Worm (Caenorhabditis elegans) whole organism, L4 larva: ENCODE results near the gene set-2.

Experiments used
- F26F4.8 ChIP-seq: fragments of 200-800 bp; sonication (Bioruptor generic); conservative IDR thresholded peaks from 2 replicates; pipeline ENCODE4 v1.3.6; 2022; ENCODE audit warnings: missing genetic modification characterization, missing compliant biosample characterization
- F37D6.2 ChIP-seq: sonication (generic microtip); optimal IDR thresholded peaks from 2 replicates; lab custom pipeline; 2016; ENCODE audit warnings: mild to moderate bottlenecking, missing genetic modification characterization, missing compliant biosample characterization
- F44E2.7 ChIP-seq: fragments of 200-800 bp; sonication (Bioruptor generic); IDR thresholded peaks from 2 replicates; pipeline ENCODE4 v2.1.2; 2022; ENCODE audit warnings: missing genetic modification characterization, missing compliant biosample characterization
- T26A8.4 ChIP-seq: fragments of 200-800 bp; sonication (Bioruptor generic); IDR thresholded peaks from 2 replicates; pipeline ENCODE4 v1.3.6; 2022; ENCODE audit warnings: missing genetic modification characterization, missing compliant biosample characterization
- Y75B8A.6 ChIP-seq: fragments of 200-800 bp; sonication (Bioruptor generic); IDR thresholded peaks from 2 replicates; pipeline ENCODE4 v1.3.6; 2022; ENCODE audit warnings: missing genetic modification reagents, missing genetic modification characterization, missing compliant biosample characterization
- ZK337.2 ChIP-seq: fragments of 200-800 bp; sonication (Bioruptor generic); IDR thresholded peaks from 2 replicates; pipeline ENCODE4 v1.3.6; 2022; ENCODE audit warnings: missing genetic modification reagents, missing genetic modification characterization, missing compliant biosample characterization
- aha-1 ChIP-seq: fragments of 150-350 bp; peaks from one replicate; lab custom pipeline; 2014; ENCODE audit warnings: missing biosample characterization, missing genetic modification characterization
- aly-2 ChIP-seq: sonication (generic microtip); optimal IDR thresholded peaks from 2 replicates; lab custom pipeline; 2018; ENCODE audit warnings: missing biosample characterization, missing genetic modification characterization
- ceh-20 ChIP-seq: fragments of 200-800 bp; sonication (Bioruptor generic); IDR thresholded peaks from 2 replicates; pipeline ENCODE4 v1.3.6; 2022; ENCODE audit warnings: missing genetic modification reagents, missing genetic modification characterization, missing compliant biosample characterization
- ceh-28 ChIP-seq: fragments of 150-350 bp; optimal IDR thresholded peaks from 2 replicates; lab custom pipeline; 2014; ENCODE audit warnings: missing biosample characterization, missing genetic modification reagents, missing genetic modification characterization
- ceh-82 ChIP-seq: sonication (generic microtip); optimal IDR thresholded peaks from 2 replicates; lab custom pipeline; 2017; ENCODE audit warnings: missing biosample characterization, missing genetic modification characterization
- ces-1 ChIP-seq: fragments of 150-350 bp; sonication (generic microtip); optimal IDR thresholded peaks from 4 replicates; lab custom pipeline; 2014; ENCODE audit warnings: missing biosample characterization, missing genetic modification reagents, missing genetic modification characterization
- cey-2 ChIP-seq: sonication (generic microtip); optimal IDR thresholded peaks from 3 replicates; lab custom pipeline; 2017; ENCODE audit warnings: missing genetic modification characterization, mild to moderate bottlenecking, missing compliant biosample characterization, antibody characterized with exemption, borderline replicate concordance; ENCODE audit not compliant: insufficient read depth
- duxl-1 ChIP-seq: sonication (generic microtip); optimal IDR thresholded peaks from 2 replicates; lab custom pipeline; 2016; ENCODE audit warnings: mild to moderate bottlenecking, missing genetic modification characterization, moderate library complexity, missing compliant biosample characterization; ENCODE audit not compliant: poor library complexity
- dve-1 ChIP-seq: sonication (generic microtip); optimal IDR thresholded peaks from 2 replicates; lab custom pipeline; 2017; ENCODE audit warnings: antibody characterized with exemption, mild to moderate bottlenecking, missing genetic modification characterization, missing compliant biosample characterization; ENCODE audit not compliant: insufficient read depth
- egl-43 ChIP-seq: fragments of 200-800 bp; sonication (Bioruptor generic); IDR thresholded peaks from 2 replicates; pipeline ENCODE4 v1.3.6; 2022; ENCODE audit warnings: missing genetic modification reagents, missing genetic modification characterization, missing compliant biosample characterization
- fkh-10 ChIP-seq: fragments of 150-350 bp; optimal IDR thresholded peaks from 2 replicates; lab custom pipeline; 2014; ENCODE audit warnings: missing biosample characterization, missing genetic modification reagents, missing genetic modification characterization
- hif-1 ChIP-seq, 2 experiments: sonication (generic microtip); optimal IDR thresholded peaks; 2 replicates each; lab custom pipeline; 2016 to 2017; ENCODE audit warnings: missing compliant biosample characterization in 2 of 2, missing genetic modification characterization in 2 of 2, missing genetic modification reagents in 2 of 2, missing genotype in 2 of 2, mild to moderate bottlenecking in 1 of 2
- hlh-11 ChIP-seq: fragments of 200-800 bp; sonication (Bioruptor generic); optimal IDR thresholded peaks from 2 replicates; lab custom pipeline; 2018; ENCODE audit warnings: mild to moderate bottlenecking, missing genetic modification characterization, missing compliant biosample characterization
- hlh-30 ChIP-seq: sonication (generic microtip); optimal IDR thresholded peaks from 2 replicates; lab custom pipeline; 2017; ENCODE audit warnings: antibody characterized with exemption, mild to moderate bottlenecking, missing genetic modification characterization, missing compliant biosample characterization; ENCODE audit not compliant: insufficient read depth
- hmg-1.1 ChIP-seq: fragments of 200-800 bp; sonication (Bioruptor generic); IDR thresholded peaks from 2 replicates; pipeline ENCODE4 v1.3.6; 2022; ENCODE audit warnings: missing genetic modification reagents, missing genetic modification characterization, missing compliant biosample characterization
- lin-13 ChIP-seq: fragments of 150-350 bp; optimal IDR thresholded peaks from 2 replicates; lab custom pipeline; 2014; ENCODE audit warnings: missing biosample characterization, missing genetic modification reagents, missing genetic modification characterization
- lin-15B ChIP-seq: fragments of 150-350 bp; sonication (generic microtip); optimal IDR thresholded peaks from 3 replicates; lab custom pipeline; 2014; ENCODE audit warnings: missing biosample characterization, missing genetic modification characterization
- lin-29 ChIP-seq: fragments of 200-800 bp; sonication (Bioruptor generic); IDR thresholded peaks from 2 replicates; pipeline ENCODE4 v1.3.6; 2022; ENCODE audit warnings: missing genetic modification reagents, missing genetic modification characterization, missing compliant biosample characterization
- lin-38 ChIP-seq: fragments of 200-800 bp; sonication (Bioruptor generic); IDR thresholded peaks from 2 replicates; pipeline ENCODE4 v1.3.6; 2022; ENCODE audit warnings: missing genetic modification reagents, missing genetic modification characterization, missing compliant biosample characterization
- madf-5 ChIP-seq, 2 experiments: fragments of 200-800 bp; sonication (Bioruptor generic); IDR thresholded peaks; 2 replicates each; pipeline ENCODE4 v1.3.6; 2022; ENCODE audit warnings: missing compliant biosample characterization in 2 of 2, missing genetic modification characterization in 2 of 2
- mdl-1 ChIP-seq, 2 experiments: fragments of 150-350 bp in 1 of 2; sonication (generic microtip) in 1 of 2; optimal IDR thresholded peaks; 2 replicates each; lab custom pipeline; 2014 to 2017; ENCODE audit warnings: missing biosample characterization in 2 of 2, missing genetic modification characterization in 2 of 2
- mdt-29 ChIP-seq: fragments of 200-800 bp; sonication (Bioruptor generic); IDR thresholded peaks from 2 replicates; pipeline ENCODE4 v1.3.6; 2022; ENCODE audit warnings: missing genetic modification reagents, missing genetic modification characterization, missing compliant biosample characterization
- mep-1 ChIP-seq: fragments of 150-350 bp; sonication (generic microtip); optimal IDR thresholded peaks from 3 replicates; lab custom pipeline; 2014; ENCODE audit warnings: missing biosample characterization, missing genetic modification characterization
- mes-2 ChIP-seq: sonication (generic microtip); optimal IDR thresholded peaks from 2 replicates; lab custom pipeline; 2016; ENCODE audit warnings: missing genotype, mild to moderate bottlenecking, missing genetic modification characterization, missing compliant biosample characterization; ENCODE audit not compliant: poor library complexity, severe bottlenecking
- mxl-2 ChIP-seq: fragments of 200-800 bp; sonication (Bioruptor generic); conservative IDR thresholded peaks from 2 replicates; pipeline ENCODE4 v1.3.6; 2022; ENCODE audit warnings: missing genetic modification reagents, missing genetic modification characterization, missing compliant biosample characterization
- mxl-3 ChIP-seq: fragments of 200-800 bp; sonication (Bioruptor generic); optimal IDR thresholded peaks from 2 replicates; lab custom pipeline; 2018; ENCODE audit warnings: mild to moderate bottlenecking, missing genetic modification characterization, missing compliant biosample characterization
- nhr-10 ChIP-seq: fragments of 150-350 bp; optimal IDR thresholded peaks from 2 replicates; lab custom pipeline; 2014; ENCODE audit warnings: missing biosample characterization, missing genetic modification characterization
- nhr-102 ChIP-seq: sonication (generic microtip); optimal IDR thresholded peaks from 2 replicates; lab custom pipeline; 2016; ENCODE audit warnings: mild to moderate bottlenecking, missing genetic modification characterization, moderate library complexity, missing compliant biosample characterization
- nhr-28 ChIP-seq: fragments of 150-350 bp; optimal IDR thresholded peaks from 2 replicates; lab custom pipeline; 2014; ENCODE audit warnings: missing biosample characterization, missing genetic modification characterization
- nhr-41 ChIP-seq: fragments of 200-800 bp; sonication (Bioruptor generic); IDR thresholded peaks from 2 replicates; pipeline ENCODE4 v1.3.6; 2022; ENCODE audit warnings: missing genetic modification reagents, missing genetic modification characterization, missing compliant biosample characterization
- pha-4 ChIP-seq, 2 experiments: fragments of 150-350 bp in 1 of 2; fragments of 200-800 bp in 1 of 2; sonication (Bioruptor generic) in 1 of 2; IDR thresholded peaks in 1 of 2; optimal IDR thresholded peaks in 1 of 2; 2 replicates each; pipeline versions ENCODE4 v1.3.6 to Lab custom; 2014 to 2022; ENCODE audit warnings: missing genetic modification characterization in 2 of 2, missing genetic modification reagents in 2 of 2, missing biosample characterization in 1 of 2, missing compliant biosample characterization in 1 of 2
- rbr-2 ChIP-seq: sonication (generic microtip); optimal IDR thresholded peaks from 2 replicates; lab custom pipeline; 2016; ENCODE audit warnings: missing genotype, missing genetic modification characterization, missing compliant biosample characterization
- sdz-12 ChIP-seq: fragments of 200-800 bp; sonication (Bioruptor generic); optimal IDR thresholded peaks from 2 replicates; lab custom pipeline; 2018; ENCODE audit warnings: mild to moderate bottlenecking, missing genetic modification characterization, missing compliant biosample characterization
- set-16 ChIP-seq: fragments of 200-800 bp; sonication (Bioruptor generic); IDR thresholded peaks from 2 replicates; pipeline ENCODE4 v1.3.6; 2022; ENCODE audit warnings: missing genetic modification reagents, missing genetic modification characterization, missing compliant biosample characterization
- spr-1 ChIP-seq: sonication (generic microtip); optimal IDR thresholded peaks from 2 replicates; lab custom pipeline; 2016; ENCODE audit warnings: mild to moderate bottlenecking, missing genetic modification characterization, missing compliant biosample characterization
- tra-1 ChIP-seq: fragments of 200-800 bp; sonication (Bioruptor generic); IDR thresholded peaks from 2 replicates; pipeline ENCODE4 v1.3.6; 2022; ENCODE audit warnings: missing genetic modification reagents, missing genetic modification characterization, missing compliant biosample characterization
- unc-130 ChIP-seq: sonication (generic microtip); optimal IDR thresholded peaks from 2 replicates; lab custom pipeline; 2016; ENCODE audit warnings: missing genetic modification reagents, missing genetic modification characterization, missing compliant biosample characterization
- unc-62 ChIP-seq, 3 experiments: fragments of 150-350 bp in 1 of 3; sonication (generic microtip); optimal IDR thresholded peaks in 2 of 3; peaks in 1 of 3; 1 replicate in 1 of 3; 2 replicates in 2 of 3; lab custom pipeline; 2014 to 2017; ENCODE audit warnings: missing biosample characterization in 3 of 3, missing genetic modification characterization in 3 of 3, missing genetic modification reagents in 3 of 3, missing genotype in 1 of 3
- zfp-2 ChIP-seq: sonication (generic microtip); optimal IDR thresholded peaks from 2 replicates; lab custom pipeline; 2016; ENCODE audit warnings: mild to moderate bottlenecking, missing genetic modification characterization, missing compliant biosample characterization
- zfp-3 ChIP-seq: fragments of 200-800 bp; sonication (Bioruptor generic); conservative IDR thresholded peaks from 2 replicates; pipeline ENCODE4 v1.3.6; 2022; ENCODE audit warnings: missing genetic modification reagents, missing genetic modification characterization, missing compliant biosample characterization
- zip-11 ChIP-seq: fragments of 200-800 bp; sonication (Bioruptor generic); IDR thresholded peaks from 2 replicates; pipeline ENCODE4 v1.3.6; 2022; ENCODE audit warnings: missing genetic modification characterization, missing compliant biosample characterization

set-2 gene

DNA sequence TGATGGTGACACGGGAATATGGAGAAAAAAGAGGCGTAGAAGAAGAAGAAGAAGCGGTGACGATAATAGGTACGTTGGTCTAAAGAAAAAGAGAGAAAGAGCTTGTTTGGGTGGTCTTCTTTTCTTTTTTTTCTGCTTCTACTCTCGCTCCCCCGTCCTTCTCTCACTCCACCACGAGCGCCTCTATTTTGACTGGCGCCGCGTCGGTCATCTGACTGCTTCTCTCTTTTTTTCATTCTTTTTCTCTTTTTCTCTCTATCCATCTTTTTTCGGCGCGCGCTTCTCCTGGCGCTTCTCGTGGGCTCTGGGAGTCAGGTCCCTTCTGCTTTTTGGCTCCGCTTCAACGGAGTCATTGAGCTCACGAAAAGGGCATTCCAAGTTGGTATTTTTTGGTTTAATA lies 20.3 kb upstream of the set-2 start (continued):
- no peak for TF ChIP-seq pha-4 (GFP tag; IDR thresholded peaks at IDR 0.05; lab: Robert Waterston, UW)
- TF ChIP-seq pha-4 (tag; optimal IDR thresholded peaks at IDR 0.05; lab: Kevin White, UChicago) = no peak
- TF ChIP-seq dve-1 (tag; lab: Kevin White, UChicago) = peak; percentile 13
- TF ChIP-seq zfp-3 = no peak
- TF ChIP-seq hmg-1.1 = peak; percentile 68
- no peak for TF ChIP-seq nhr-102 (tag; lab: Kevin White, UChicago)
- TF ChIP-seq T26A8.4 (GFP tag; lab: Robert Waterston, UW) = no peak
- TF ChIP-seq aly-2 (tag; lab: Kevin White, UChicago) = no peak
- TF ChIP-seq mxl-3 (GFP tag; lab: Kevin White, UChicago) = no peak
- TF ChIP-seq nhr-41 (GFP tag; lab: Robert Waterston, UW) = no peak
- no peak for TF ChIP-seq F26F4.8 (GFP tag; lab: Robert Waterston, UW)
- no peak for TF ChIP-seq unc-130 (GFP tag; lab: Kevin White, UChicago)
- TF ChIP-seq ceh-20 (GFP tag; lab: Robert Waterston, UW) = no peak
- no peak for TF ChIP-seq mxl-2 (GFP tag; lab: Robert Waterston, UW)
- TF ChIP-seq nhr-10 (tag; lab: Kevin White, UChicago) = no peak
- TF ChIP-seq madf-5 (GFP tag; IDR thresholded peaks at IDR 0.05; lab: Robert Waterston, UW) = no peak
- 0 out of 2 replicates have a peak, but pooled peaks have one; percentile 26 for TF ChIP-seq lin-38 (GFP tag; lab: Robert Waterston, UW)
- TF ChIP-seq rbr-2 = peak; percentile 63
- peak; percentile 55 for TF ChIP-seq mep-1 (tag; lab: Kevin White, UChicago)
- peak; percentile 59 to 86 for TF ChIP-seq mdl-1 (tag; optimal IDR thresholded peaks at IDR 0.05; lab: Kevin White, UChicago)
- peak in 1 of 2 experiments; percentile 62 for TF ChIP-seq hif-1 (tag; optimal IDR thresholded peaks at IDR 0.05; lab: Kevin White, UChicago)
- no peak for TF ChIP-seq mdt-29
- TF ChIP-seq mes-2 = peak; percentile 25
- peak in 1 of 2 experiments; percentile 83 for TF ChIP-seq unc-62 (GFP tag; optimal IDR thresholded peaks at IDR 0.05 in 1 of 2; lab: Kevin White, UChicago)
- no peak for TF ChIP-seq unc-62 (tag; optimal IDR thresholded peaks at IDR 0.05; lab: Kevin White, UChicago)
- peak; percentile 56; the same call in 1 of the 2 replicates for TF ChIP-seq egl-43 (GFP tag; lab: Robert Waterston, UW)
- no peak for TF ChIP-seq cey-2 (tag; lab: Kevin White, UChicago)
- TF ChIP-seq hlh-30 (tag; lab: Kevin White, UChicago) = peak; percentile 97
- TF ChIP-seq ZK337.2 (GFP tag; lab: Robert Waterston, UW) = no peak
- TF ChIP-seq F37D6.2 (tag; lab: Kevin White, UChicago) = peak; percentile 7
- no peak for TF ChIP-seq ceh-28 (tag; lab: Kevin White, UChicago)
- TF ChIP-seq hlh-11 (tag; lab: Kevin White, UChicago) = peak; percentile 58
- TF ChIP-seq ces-1 (GFP tag; lab: Kevin White, UChicago) = no peak
- peak; percentile 23 for TF ChIP-seq fkh-10 (GFP tag; lab: Kevin White, UChicago)
- no peak for TF ChIP-seq lin-29 (GFP tag; lab: Robert Waterston, UW)
- TF ChIP-seq sdz-12 (GFP tag; lab: Kevin White, UChicago) = no peak
- no peak for TF ChIP-seq F44E2.7 (GFP tag; lab: Robert Waterston, UW)
- no peak for TF ChIP-seq lin-15B (tag; lab: Kevin White, UChicago)
- TF ChIP-seq set-16 (GFP tag; lab: Robert Waterston, UW) = peak; percentile 67

DNA sequence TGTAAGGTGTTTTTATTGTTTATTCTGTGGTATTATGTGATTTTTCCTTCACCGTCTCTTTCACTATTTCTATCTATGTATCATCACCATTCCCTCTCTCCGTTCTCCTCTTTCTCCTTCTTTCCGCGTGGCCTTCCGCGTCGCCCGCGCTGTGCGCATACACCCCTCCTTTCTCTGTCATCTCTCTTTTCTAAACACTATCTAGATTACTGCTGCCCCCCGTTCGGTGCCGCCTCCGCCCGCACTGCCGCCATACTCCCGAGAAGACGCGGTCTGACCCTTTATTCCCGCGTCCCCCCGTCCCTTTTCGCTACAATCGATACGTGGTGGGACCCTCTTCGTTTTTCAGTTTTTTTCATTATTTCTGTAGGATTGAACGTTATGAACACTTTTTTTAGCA lies 18.6 kb upstream of the set-2 start:
- no peak for TF ChIP-seq nhr-28
- TF ChIP-seq hmg-1.1 = peak; percentile 41
- TF ChIP-seq zfp-2 = no peak
- peak; percentile 97 for TF ChIP-seq aha-1 (tag; lab: Kevin White, UChicago)
- no peak for TF ChIP-seq ceh-82 (tag; lab: Kevin White, UChicago)
- no peak for TF ChIP-seq zip-11 (GFP tag; lab: Robert Waterston, UW)
- no peak for TF ChIP-seq Y75B8A.6 (GFP tag; lab: Robert Waterston, UW)
- TF ChIP-seq pha-4 (GFP tag; IDR thresholded peaks at IDR 0.05; lab: Robert Waterston, UW) = 0 out of 2 replicates have a peak, but pooled peaks have one; percentile 19
- no peak for TF ChIP-seq pha-4 (tag; optimal IDR thresholded peaks at IDR 0.05; lab: Kevin White, UChicago)
- TF ChIP-seq tra-1 = no peak
- no peak for TF ChIP-seq rbr-2
- peak; percentile 30 for TF ChIP-seq mxl-3 (GFP tag; lab: Kevin White, UChicago)
- no peak for TF ChIP-seq aly-2 (tag; lab: Kevin White, UChicago)
- no peak for TF ChIP-seq unc-62 (GFP tag; optimal IDR thresholded peaks at IDR 0.05 in 1 of 2; lab: Kevin White, UChicago)
- no peak for TF ChIP-seq unc-62 (tag; optimal IDR thresholded peaks at IDR 0.05; lab: Kevin White, UChicago)
- TF ChIP-seq mep-1 (tag; lab: Kevin White, UChicago) = no peak
- no peak for TF ChIP-seq spr-1 (tag; lab: Kevin White, UChicago)
- no peak for TF ChIP-seq ces-1 (GFP tag; lab: Kevin White, UChicago)
- TF ChIP-seq duxl-1 (tag; lab: Kevin White, UChicago) = no peak
- no peak for TF ChIP-seq lin-13
